Worm (Caenorhabditis elegans) whole organism, early embryonic: ENCODE results near the gene acr-15.

ENCODE experiments used
- B0310.2 ChIP-seq: sonication (generic microtip); optimal IDR thresholded peaks from 2 replicates; lab custom pipeline; 2016; ENCODE audit warnings: mild to moderate bottlenecking, missing genetic modification characterization, missing compliant biosample characterization
- F13C5.2 ChIP-seq: sonication (generic microtip); optimal IDR thresholded peaks from 2 replicates; lab custom pipeline; 2017; ENCODE audit warnings: mild to moderate bottlenecking, missing genetic modification characterization, inconsistent platforms, missing compliant biosample characterization
- aly-1 ChIP-seq: sonication (generic microtip); optimal IDR thresholded peaks from 2 replicates; lab custom pipeline; 2016; ENCODE audit warnings: missing genetic modification characterization, missing compliant biosample characterization
- ama-1 ChIP-seq: fragments of 150-350 bp; optimal IDR thresholded peaks from 2 replicates; lab custom pipeline; 2014
- ceh-13 ChIP-seq: fragments of 200-800 bp; sonication (Bioruptor generic); optimal IDR thresholded peaks from 2 replicates; lab custom pipeline; 2018; ENCODE audit warnings: mild to moderate bottlenecking, missing genetic modification characterization, missing compliant biosample characterization
- ceh-36 ChIP-seq: sonication (generic microtip); optimal IDR thresholded peaks from 2 replicates; lab custom pipeline; 2016; ENCODE audit warnings: missing genetic modification characterization, inconsistent platforms, missing compliant biosample characterization
- ets-7 ChIP-seq: sonication (generic microtip); optimal IDR thresholded peaks from 2 replicates; lab custom pipeline; 2016; ENCODE audit warnings: missing genotype, missing genetic modification characterization, missing compliant biosample characterization
- flt-1 ChIP-seq: fragments of 200-800 bp; sonication (Bioruptor generic); IDR thresholded peaks from 2 replicates; pipeline ENCODE4 v1.3.6; 2022; ENCODE audit warnings: missing genetic modification characterization, missing compliant biosample characterization
- hmbx-1 ChIP-seq: sonication (generic microtip); optimal IDR thresholded peaks from 2 replicates; lab custom pipeline; 2016; ENCODE audit warnings: mild to moderate bottlenecking, missing genetic modification characterization, missing compliant biosample characterization
- hmg-4 ChIP-seq: fragments of 200-800 bp; sonication (Bioruptor generic); optimal IDR thresholded peaks from 2 replicates; lab custom pipeline; 2018; ENCODE audit warnings: mild to moderate bottlenecking, missing genetic modification characterization, missing compliant biosample characterization
- hnd-1 ChIP-seq: sonication (generic microtip); optimal IDR thresholded peaks from 2 replicates; lab custom pipeline; 2016; ENCODE audit warnings: missing genetic modification characterization, missing compliant biosample characterization
- pes-1 ChIP-seq: fragments of 200-800 bp; sonication (Bioruptor generic); IDR thresholded peaks from 2 replicates; pipeline ENCODE4 v1.3.6; 2022; ENCODE audit warnings: missing genetic modification reagents, missing genetic modification characterization, missing compliant biosample characterization
- scrt-1 ChIP-seq: fragments of 200-800 bp; sonication (Bioruptor generic); IDR thresholded peaks from 2 replicates; pipeline ENCODE4 v1.3.6; 2022; ENCODE audit warnings: missing genetic modification characterization, missing compliant biosample characterization
- sea-1 ChIP-seq: fragments of 200-800 bp; sonication (Bioruptor generic); conservative IDR thresholded peaks from 2 replicates; pipeline ENCODE4 v1.3.6; 2022; ENCODE audit warnings: missing genetic modification characterization, missing compliant biosample characterization
- tbx-11 ChIP-seq: fragments of 200-800 bp; sonication (Bioruptor generic); IDR thresholded peaks from 2 replicates; pipeline ENCODE4 v1.3.6; 2022; ENCODE audit warnings: missing genetic modification characterization, missing compliant biosample characterization
- tbx-37 ChIP-seq: fragments of 200-800 bp; sonication (Bioruptor generic); conservative IDR thresholded peaks from 2 replicates; pipeline ENCODE4 v1.3.6; 2022; ENCODE audit warnings: missing genetic modification reagents, missing genetic modification characterization, missing compliant biosample characterization
- tra-4 ChIP-seq: sonication (generic microtip); optimal IDR thresholded peaks from 2 replicates; lab custom pipeline; 2017; ENCODE audit warnings: missing genetic modification characterization, missing compliant biosample characterization

acr-15 gene

DNA sequence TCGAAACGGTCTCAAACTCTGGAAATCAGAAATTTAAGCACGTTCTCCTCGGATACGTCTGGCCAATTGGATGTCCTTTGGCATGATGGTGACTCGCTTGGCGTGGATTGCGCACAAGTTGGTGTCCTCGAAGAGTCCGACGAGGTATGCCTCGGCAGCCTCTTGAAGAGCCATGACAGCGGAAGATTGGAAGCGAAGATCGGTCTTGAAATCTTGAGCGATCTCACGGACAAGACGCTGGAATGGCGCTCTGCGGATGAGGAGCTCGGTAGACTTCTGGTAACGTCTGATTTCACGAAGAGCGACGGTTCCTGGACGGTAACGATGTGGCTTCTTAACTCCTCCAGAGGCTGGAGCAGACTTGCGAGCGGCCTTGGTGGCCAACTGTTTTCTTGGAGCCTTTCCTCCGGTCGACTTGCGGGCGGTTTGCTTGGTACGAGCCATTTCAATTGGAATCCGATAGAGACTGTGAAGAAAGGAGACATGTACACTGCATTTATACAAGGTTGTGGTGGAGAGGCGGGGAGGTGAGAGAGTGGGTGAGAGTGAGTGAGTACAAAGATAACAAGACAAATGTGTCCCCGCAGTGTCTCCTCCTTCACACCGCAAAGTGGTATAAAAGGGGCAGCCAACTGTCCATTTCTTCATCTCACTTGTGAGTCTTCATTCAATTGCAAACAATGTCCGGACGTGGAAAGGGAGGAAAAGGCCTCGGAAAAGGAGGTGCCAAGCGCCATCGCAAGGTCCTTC is 17.8 kb upstream of the acr-15 start, which contains the start of the genes his-6 and his-5:
Gene his-6, minus strand, starts transcription at position 444 of the 750 bp plus-strand sequence.
Gene his-5, plus strand, starts transcription at position 681 of the 750 bp plus-strand sequence.
- TF ChIP-seq flt-1 (peak; percentile 65; the same call in 1 of the 2 replicates), scrt-1 (GFP tag; lab: Robert Waterston, UW) (0 out of 2 replicates have a peak, but pooled peaks have one; percentile 53), tbx-37 (GFP tag; lab: Robert Waterston, UW) (peak; percentile 63; the same call in 1 of the 2 replicates), tbx-11 (peak; percentile 52; the same call in 1 of the 2 replicates), hmg-4 (GFP tag; lab: Kevin White, UChicago) (peak; percentile 42), sea-1 (GFP tag; lab: Robert Waterston, UW) (peak; percentile 75; the same call in 1 of the 2 replicates), pes-1 (GFP tag; lab: Robert Waterston, UW) (peak; percentile 70), ama-1 (lab: Kevin White, UChicago) (peak; percentile 91)

ce11 chrV:8536213-8536612 is 16.3 kb upstream of the acr-15 start, which contains the start of gene his-39:
TSS of gene his-39 (plus strand) at chrV:8536513.
- no peak for TF ChIP-seq flt-1
- TF ChIP-seq hmbx-1 (tag; lab: Kevin White, UChicago), result no peak
- no peak for TF ChIP-seq hnd-1
- TF ChIP-seq tbx-11, result no peak
- no peak for TF ChIP-seq tbx-37 (GFP tag; lab: Robert Waterston, UW)
- no peak for TF ChIP-seq hmg-4 (GFP tag; lab: Kevin White, UChicago)
- TF ChIP-seq ceh-36 (tag; lab: Kevin White, UChicago), result no peak
- TF ChIP-seq B0310.2 (tag; lab: Kevin White, UChicago), result no peak
- TF ChIP-seq ets-7 (tag; lab: Kevin White, UChicago), result no peak
- TF ChIP-seq ama-1 (lab: Kevin White, UChicago), result no peak
- TF ChIP-seq scrt-1 (GFP tag; lab: Robert Waterston, UW), result no peak
- no peak for TF ChIP-seq pes-1 (GFP tag; lab: Robert Waterston, UW)

DNA sequence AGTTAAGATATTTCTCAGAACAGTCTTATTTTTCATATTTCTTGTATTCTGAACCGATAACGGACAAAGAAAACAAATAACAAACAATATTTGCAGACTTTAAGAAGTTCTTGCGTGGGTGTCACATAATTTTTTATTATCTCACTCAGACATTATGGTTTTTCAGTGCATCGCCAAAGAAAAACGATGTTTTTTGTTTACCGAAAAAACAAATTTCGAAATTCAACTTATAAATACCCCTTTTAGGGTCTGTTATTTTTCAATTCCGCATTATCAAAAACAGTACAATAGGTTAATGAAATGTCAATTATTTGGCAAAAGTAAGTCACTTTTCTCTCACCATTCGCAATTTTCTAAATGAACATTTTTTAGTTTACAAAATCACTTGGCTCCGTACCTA is 15.5 kb upstream of the acr-15 start, which contains the start of gene otpl-4:
Gene otpl-4, plus strand, starts transcription at position 301 of the 400 bp plus-strand sequence.
- TF ChIP-seq flt-1 (no peak), hmg-4 (GFP tag; lab: Kevin White, UChicago) (no peak), hmbx-1 (tag; lab: Kevin White, UChicago) (no peak), tbx-11 (no peak)

- TF ChIP-seq scrt-1 (GFP tag; lab: Robert Waterston, UW), result no peak
- no peak for TF ChIP-seq hmbx-1 (tag; lab: Kevin White, UChicago)
- TF ChIP-seq ceh-36 (tag; lab: Kevin White, UChicago), result no peak
- TF ChIP-seq B0310.2 (tag; lab: Kevin White, UChicago), result no peak
Measured at ce11 chrV:8545531-8546224, 6.8 kb upstream of the acr-15 start, which contains the start of the genes slc-17.8 and asns-1. TSS of gene slc-17.8 (minus strand) at chrV:8545581. TSS of gene asns-1 (plus strand) at chrV:8546174.

DNA sequence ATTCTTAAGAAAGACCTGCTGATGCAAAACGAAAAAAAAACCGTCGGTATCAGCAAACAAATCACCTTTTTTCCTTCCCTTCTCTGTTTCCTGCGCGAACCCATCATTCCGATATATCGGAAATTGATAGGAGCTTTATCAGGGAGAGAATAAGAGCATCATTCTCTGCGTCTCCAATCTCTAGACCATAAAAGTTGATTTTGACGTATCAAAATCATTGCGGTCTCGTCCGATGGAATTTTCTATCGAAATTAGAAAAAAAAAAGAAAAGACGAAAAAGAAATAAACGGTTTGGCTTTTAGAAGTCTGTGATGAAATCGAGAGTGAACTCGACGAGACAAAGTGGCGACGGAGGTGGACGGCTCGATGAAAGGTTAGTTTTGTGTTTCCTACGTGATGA is 3.5 kb upstream of the acr-15 start, which contains the start of gene stdh-4:
Gene stdh-4, plus strand, starts transcription at position 301 of the 400 bp plus-strand sequence.
- no peak for TF ChIP-seq hmg-4 (GFP tag; lab: Kevin White, UChicago)
- TF ChIP-seq hnd-1, result no peak
- TF ChIP-seq tbx-11, result no peak
- no peak for TF ChIP-seq ceh-36 (tag; lab: Kevin White, UChicago)
- no peak for TF ChIP-seq tra-4 (tag; lab: Kevin White, UChicago)
- TF ChIP-seq ama-1 (lab: Kevin White, UChicago), result no peak
- no peak for TF ChIP-seq ets-7 (tag; lab: Kevin White, UChicago)
- no peak for TF ChIP-seq pes-1 (GFP tag; lab: Robert Waterston, UW)
- TF ChIP-seq hmbx-1 (tag; lab: Kevin White, UChicago), result no peak
- no peak for TF ChIP-seq ceh-13 (GFP tag; lab: Kevin White, UChicago)
- TF ChIP-seq F13C5.2 (tag; lab: Kevin White, UChicago), result no peak

DNA sequence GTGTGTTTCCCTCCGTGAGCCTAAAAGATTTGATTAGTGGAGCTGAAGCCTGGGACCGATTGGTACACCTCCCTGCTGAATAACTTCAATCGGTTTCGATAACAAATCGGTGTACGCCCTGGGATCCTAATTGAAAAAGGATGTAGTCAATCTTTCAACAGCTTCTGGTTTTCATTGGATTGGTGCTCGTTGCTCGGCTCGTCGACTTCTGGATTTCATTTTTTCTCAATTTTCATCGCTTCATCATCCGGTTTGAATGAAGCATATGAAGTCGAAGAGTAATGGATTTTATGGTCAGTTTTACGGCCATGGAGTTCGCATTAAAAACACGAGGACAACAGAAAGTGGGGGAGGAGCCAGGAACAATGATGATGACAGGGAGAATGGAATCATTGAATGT is 3.5 kb downstream of the acr-15 start:
- TF ChIP-seq B0310.2 (tag; lab: Kevin White, UChicago), result no peak
- no peak for TF ChIP-seq ets-7 (tag; lab: Kevin White, UChicago)
- TF ChIP-seq sea-1 (GFP tag; lab: Robert Waterston, UW), result no peak
- no peak for TF ChIP-seq tbx-11
- TF ChIP-seq ama-1 (lab: Kevin White, UChicago), result no peak
- TF ChIP-seq tra-4 (tag; lab: Kevin White, UChicago), result no peak
- TF ChIP-seq scrt-1 (GFP tag; lab: Robert Waterston, UW), result no peak
- TF ChIP-seq tbx-37 (GFP tag; lab: Robert Waterston, UW), result no peak
- TF ChIP-seq flt-1, result no peak
- no peak for TF ChIP-seq hmg-4 (GFP tag; lab: Kevin White, UChicago)
- no peak for TF ChIP-seq ceh-36 (tag; lab: Kevin White, UChicago)
- TF ChIP-seq ceh-13 (GFP tag; lab: Kevin White, UChicago), result no peak
- TF ChIP-seq hnd-1, result no peak
- no peak for TF ChIP-seq hmbx-1 (tag; lab: Kevin White, UChicago)
- TF ChIP-seq aly-1 (tag; lab: Kevin White, UChicago), result no peak

DNA sequence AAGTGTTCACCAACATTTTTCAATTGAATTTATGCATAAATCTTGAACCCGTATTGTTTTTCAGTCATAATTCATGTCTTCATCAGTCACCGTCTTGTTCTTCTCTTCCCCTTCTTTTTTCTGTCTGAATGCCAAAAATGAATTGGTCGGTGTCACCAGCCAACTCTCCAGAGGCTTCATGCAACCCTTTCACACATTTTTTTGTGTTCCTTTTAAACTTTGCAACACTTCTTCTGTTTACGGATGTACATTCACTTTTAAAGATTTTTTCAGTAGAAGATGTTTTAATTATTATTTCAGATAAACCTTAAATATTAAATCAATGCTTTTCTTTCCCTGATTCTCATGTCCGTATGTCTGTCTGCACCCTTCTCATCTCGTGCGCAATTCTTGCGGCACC is 8.4 kb downstream of the acr-15 start, which contains the start of gene acr-16:
Gene acr-16, plus strand, starts transcription at position 301 of the 400 bp plus-strand sequence.
- no peak for TF ChIP-seq ceh-36 (tag; lab: Kevin White, UChicago)
- TF ChIP-seq hnd-1, result no peak
- TF ChIP-seq ceh-13 (GFP tag; lab: Kevin White, UChicago), result no peak
- no peak for TF ChIP-seq aly-1 (tag; lab: Kevin White, UChicago)
- TF ChIP-seq F13C5.2 (tag; lab: Kevin White, UChicago), result no peak
- no peak for TF ChIP-seq B0310.2 (tag; lab: Kevin White, UChicago)
